Fruit fly (Drosophila melanogaster): ENCODE measurements around the gene Ada1-1.

dm6 chr2L:11965610-11966594 is 30.7 kb upstream of the Ada1-1 start:
- TF ChIP-seq ttk (optimal IDR thresholded peaks at IDR 0.05) (no peak), h (optimal IDR thresholded peaks at IDR 0.05) (no peak), psq (optimal IDR thresholded peaks at IDR 0.05) (no peak), insv (optimal IDR thresholded peaks at IDR 0.05) (no peak), Sin3A (optimal IDR thresholded peaks at IDR 0.05) (no peak), Myc (optimal IDR thresholded peaks at IDR 0.05) (no peak)
